Fruit fly (Drosophila melanogaster) whole organism, pupa: ENCODE data around the gene CG7707.

Experiments used
- CG32121 ChIP-seq: fragments of 200-800 bp; sonication (Bioruptor generic); IDR thresholded peaks from 2 replicates; pipeline ENCODE4 v1.3.6; 2022; ENCODE audit warnings: missing biosample characterization, missing genetic modification characterization
- CG9948 ChIP-seq: fragments of 200-800 bp; sonication (Bioruptor generic); optimal IDR thresholded peaks from 2 replicates; lab custom pipeline; 2018; ENCODE audit warnings: missing biosample characterization, mild to moderate bottlenecking, missing genetic modification characterization, moderate library complexity
- Snoo ChIP-seq: fragments of 200-800 bp; sonication (Bioruptor generic); optimal IDR thresholded peaks from 3 replicates; lab custom pipeline; 2017; ENCODE audit warnings: missing biosample characterization, mild to moderate bottlenecking, missing genetic modification characterization, inconsistent platforms

DNA sequence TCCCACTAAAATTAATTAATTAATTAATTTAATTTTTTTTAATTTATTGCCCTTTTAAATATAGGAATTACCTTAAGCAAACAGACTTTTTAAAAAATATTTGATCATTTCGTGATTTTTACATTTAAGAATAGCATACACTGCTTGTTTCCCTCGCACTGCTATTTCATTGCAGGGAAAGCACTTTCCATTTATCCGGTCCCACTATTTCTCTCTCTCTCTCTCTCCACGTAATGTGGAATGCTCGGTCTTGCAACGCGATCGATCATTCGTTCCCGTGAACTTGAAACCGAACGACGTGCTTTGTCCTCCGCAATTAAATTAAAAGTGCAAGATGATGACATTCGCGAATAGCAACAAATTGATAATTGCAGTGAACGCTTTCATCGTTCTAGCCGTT is 2.4 kb downstream of the CG7707 start:
- TF ChIP-seq Snoo (tag; lab: Kevin White, UChicago) = no peak
- no peak for TF ChIP-seq CG9948 (tag; lab: Kevin White, UChicago)
- no peak for TF ChIP-seq CG32121 (GFP tag; lab: Robert Waterston, UW)
